Worm (Caenorhabditis elegans) whole organism, L1 larva: ENCODE results near the gene srg-30.

Source experiments
- C04F5.9 ChIP-seq: sonication (generic microtip); optimal IDR thresholded peaks from 2 replicates; lab custom pipeline; 2016; ENCODE audit warnings: missing genetic modification characterization, missing compliant biosample characterization
- C16A3.4 ChIP-seq: fragments of 150-350 bp; optimal IDR thresholded peaks from 2 replicates; lab custom pipeline; 2014; ENCODE audit warnings: missing biosample characterization, missing genetic modification characterization
- Y116A8C.19 ChIP-seq: sonication (generic microtip); optimal IDR thresholded peaks from 2 replicates; lab custom pipeline; 2016; ENCODE audit warnings: missing compliant biosample characterization, missing genetic modification characterization, borderline replicate concordance
- aha-1 ChIP-seq: fragments of 150-350 bp; optimal IDR thresholded peaks from 2 replicates; lab custom pipeline; 2014; ENCODE audit warnings: missing biosample characterization, missing genetic modification characterization
- alr-1 ChIP-seq: fragments of 200-800 bp; sonication (Bioruptor generic); optimal IDR thresholded peaks from 2 replicates; lab custom pipeline; 2018; ENCODE audit warnings: borderline replicate concordance, mild to moderate bottlenecking, missing genetic modification characterization, missing compliant biosample characterization
- ama-1 ChIP-seq: fragments of 150-350 bp; optimal IDR thresholded peaks from 2 replicates; lab custom pipeline; 2014
- blmp-1 ChIP-seq: fragments of 150-350 bp; optimal IDR thresholded peaks from 2 replicates; lab custom pipeline; 2014; ENCODE audit warnings: missing biosample characterization, missing genetic modification characterization
- ceh-63 ChIP-seq: fragments of 200-800 bp; sonication (Bioruptor generic); optimal IDR thresholded peaks from 2 replicates; lab custom pipeline; 2018; ENCODE audit warnings: mild to moderate bottlenecking, missing genetic modification characterization, missing compliant biosample characterization
- egl-13 ChIP-seq: sonication (generic microtip); optimal IDR thresholded peaks from 2 replicates; lab custom pipeline; 2016; ENCODE audit warnings: missing genotype, missing genetic modification reagents, missing genetic modification characterization, missing compliant biosample characterization
- elt-2 ChIP-seq: sonication (generic microtip); optimal IDR thresholded peaks from 2 replicates; lab custom pipeline; 2016; ENCODE audit warnings: missing genetic modification characterization, mild to moderate bottlenecking, inconsistent platforms, missing compliant biosample characterization, missing genetic modification reagents
- elt-3 ChIP-seq, 6 experiments: fragments of 150-350 bp in 1 of 6; sonication (generic microtip); optimal IDR thresholded peaks; 2 replicates each; lab custom pipeline; 2017 to 2018; ENCODE audit warnings: missing biosample characterization in 6 of 6, missing genetic modification characterization in 6 of 6, inconsistent platforms in 1 of 6
- fkh-10 ChIP-seq: sonication (generic microtip); optimal IDR thresholded peaks from 2 replicates; lab custom pipeline; 2017; ENCODE audit warnings: missing biosample characterization, missing genetic modification reagents, missing genetic modification characterization
- fkh-4 ChIP-seq: sonication (generic microtip); optimal IDR thresholded peaks from 2 replicates; lab custom pipeline; 2016; ENCODE audit warnings: missing compliant biosample characterization, missing genetic modification characterization, borderline replicate concordance
- fos-1 ChIP-seq: fragments of 150-350 bp; optimal IDR thresholded peaks from 2 replicates; lab custom pipeline; 2014; ENCODE audit warnings: missing biosample characterization, missing genetic modification characterization
- hlh-17 ChIP-seq: fragments of 200-800 bp; sonication (Bioruptor generic); optimal IDR thresholded peaks from 2 replicates; lab custom pipeline; 2018; ENCODE audit warnings: missing genetic modification characterization, mild to moderate bottlenecking, missing compliant biosample characterization, moderate library complexity, borderline replicate concordance
- hlh-4 ChIP-seq: sonication (generic microtip); optimal IDR thresholded peaks from 2 replicates; lab custom pipeline; 2016; ENCODE audit warnings: mild to moderate bottlenecking, missing genetic modification characterization, missing compliant biosample characterization
- jun-1 ChIP-seq: fragments of 150-350 bp; optimal IDR thresholded peaks from 2 replicates; lab custom pipeline; 2014; ENCODE audit warnings: missing biosample characterization, missing genetic modification reagents, missing genetic modification characterization
- lin-13 ChIP-seq: fragments of 150-350 bp; optimal IDR thresholded peaks from 2 replicates; lab custom pipeline; 2014; ENCODE audit warnings: missing biosample characterization, missing genetic modification reagents, missing genetic modification characterization
- nhr-12 ChIP-seq: sonication (generic microtip); optimal IDR thresholded peaks from 2 replicates; lab custom pipeline; 2017; ENCODE audit warnings: missing biosample characterization, missing genetic modification characterization
- nhr-19 ChIP-seq: fragments of 200-800 bp; sonication (Bioruptor generic); conservative IDR thresholded peaks from 2 replicates; pipeline ENCODE4 v1.3.6; 2022; ENCODE audit warnings: missing genetic modification characterization, missing compliant biosample characterization
- nhr-85 ChIP-seq: sonication (generic microtip); peaks from one replicate; lab custom pipeline; 2016; ENCODE audit warnings: missing genetic modification characterization, inconsistent platforms, missing compliant biosample characterization
- nhr-90 ChIP-seq: sonication (generic microtip); optimal IDR thresholded peaks from 2 replicates; lab custom pipeline; 2016; ENCODE audit warnings: mild to moderate bottlenecking, missing genetic modification characterization, missing compliant biosample characterization; ENCODE audit not compliant: poor library complexity
- pqm-1 ChIP-seq: sonication (generic microtip); optimal IDR thresholded peaks from 3 replicates; lab custom pipeline; 2017; ENCODE audit warnings: missing biosample characterization, missing genetic modification characterization
- rnt-1 ChIP-seq: sonication (generic microtip); optimal IDR thresholded peaks from 2 replicates; lab custom pipeline; 2016; ENCODE audit warnings: mild to moderate bottlenecking, missing genetic modification characterization, moderate library complexity, missing compliant biosample characterization
- sptf-1 ChIP-seq: fragments of 150-350 bp; optimal IDR thresholded peaks from 2 replicates; lab custom pipeline; 2014; ENCODE audit warnings: missing biosample characterization, missing genetic modification characterization
- unc-30 ChIP-seq: sonication (generic microtip); optimal IDR thresholded peaks from 2 replicates; lab custom pipeline; 2017; ENCODE audit warnings: missing biosample characterization, missing genetic modification characterization
- unc-86 ChIP-seq: sonication (generic microtip); optimal IDR thresholded peaks from 2 replicates; lab custom pipeline; 2016; ENCODE audit warnings: missing genetic modification characterization, missing compliant biosample characterization
- vab-15 ChIP-seq: sonication (generic microtip); optimal IDR thresholded peaks from 2 replicates; lab custom pipeline; 2017; ENCODE audit warnings: missing genotype, mild to moderate bottlenecking, missing genetic modification characterization, missing compliant biosample characterization
- zag-1 ChIP-seq: fragments of 150-350 bp; optimal IDR thresholded peaks from 2 replicates; lab custom pipeline; 2014; ENCODE audit warnings: missing biosample characterization, missing genetic modification characterization
- ztf-11 ChIP-seq, 2 experiments: sonication (generic microtip); optimal IDR thresholded peaks; 2 replicates each; lab custom pipeline; 2016 to 2017; ENCODE audit warnings: missing genetic modification characterization in 2 of 2, missing biosample characterization in 1 of 2, missing compliant biosample characterization in 1 of 2
- ztf-4 ChIP-seq: fragments of 150-350 bp; optimal IDR thresholded peaks from 2 replicates; lab custom pipeline; 2014; ENCODE audit warnings: missing biosample characterization, missing genetic modification characterization

srg-30 gene

DNA sequence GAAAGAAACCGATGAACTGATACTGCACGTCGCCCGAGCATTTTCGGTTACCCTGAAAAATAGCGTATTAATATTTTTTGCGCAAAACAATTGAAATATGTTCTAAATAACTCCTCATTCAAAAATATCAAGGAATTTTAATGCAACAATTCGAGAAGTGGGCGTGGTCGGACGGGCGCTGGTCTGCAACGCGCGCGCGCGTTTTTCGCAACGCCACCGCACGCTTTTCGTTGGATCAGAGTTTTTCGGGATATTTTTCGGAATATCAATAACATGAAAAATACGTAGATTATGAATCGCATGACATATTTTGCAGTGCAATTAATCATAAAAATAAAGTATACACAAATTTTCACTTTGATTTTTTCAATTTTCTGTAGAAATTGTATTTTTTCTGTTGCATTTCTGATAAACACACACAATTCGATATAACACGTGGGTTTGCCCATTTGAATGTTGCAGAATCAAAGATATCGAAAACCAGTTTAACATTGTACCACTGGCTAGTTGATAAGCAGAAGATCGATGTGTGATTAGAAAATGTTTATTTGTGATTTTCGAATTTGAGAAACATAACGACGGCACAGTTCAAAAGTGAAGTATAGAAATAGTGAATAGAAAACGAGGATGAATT is 9.0 kb downstream of the srg-30 start, which contains the start of gene dlst-1 (continued):
- TF ChIP-seq aha-1 (tag; lab: Kevin White, UChicago) = no peak
- no peak for TF ChIP-seq egl-13
- TF ChIP-seq nhr-90 = peak; percentile 35
- no peak for TF ChIP-seq fkh-4 (tag; lab: Kevin White, UChicago)
- TF ChIP-seq ama-1 = peak; percentile 27
- TF ChIP-seq nhr-12 (tag; lab: Kevin White, UChicago) = no peak
- TF ChIP-seq C16A3.4 (tag; lab: Kevin White, UChicago) = peak; percentile 47
- no peak for TF ChIP-seq alr-1 (tag; lab: Kevin White, UChicago)
- TF ChIP-seq hlh-4 = no peak

DNA sequence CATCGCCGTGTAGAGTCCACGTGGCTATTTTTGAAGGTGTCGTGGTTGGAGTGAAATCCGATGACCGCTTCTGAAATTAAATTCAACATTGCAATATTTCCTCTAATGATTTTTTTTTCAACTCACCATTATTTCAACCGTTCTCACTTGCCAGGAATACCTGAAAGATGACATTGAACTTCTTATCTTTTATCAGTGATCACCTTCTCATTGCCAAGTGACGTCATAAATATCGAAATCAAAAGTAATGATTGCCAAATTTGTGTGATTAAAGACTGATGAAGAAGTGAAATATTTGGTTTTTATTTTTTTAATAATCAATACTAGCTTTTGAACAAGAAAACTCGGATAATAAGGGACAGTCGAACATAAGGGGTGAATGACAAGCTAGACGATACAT is 11.4 kb downstream of the srg-30 start, which contains the start of gene W02F12.4:
W02F12.4 (minus strand) TSS at position 164 of the 400 bp plus-strand sequence.
- TF ChIP-seq elt-2 (tag; lab: Kevin White, UChicago) (peak; percentile 55), ceh-63 (GFP tag; lab: Kevin White, UChicago) (no peak), nhr-85 (tag; lab: Kevin White, UChicago) (peak; percentile 35), elt-3 (tag; optimal IDR thresholded peaks at IDR 0.05; lab: Kevin White, UChicago) (peak in 2 of 6 experiments; percentile 24 to 28), blmp-1 (tag; lab: Kevin White, UChicago) (peak; percentile 53)

DNA sequence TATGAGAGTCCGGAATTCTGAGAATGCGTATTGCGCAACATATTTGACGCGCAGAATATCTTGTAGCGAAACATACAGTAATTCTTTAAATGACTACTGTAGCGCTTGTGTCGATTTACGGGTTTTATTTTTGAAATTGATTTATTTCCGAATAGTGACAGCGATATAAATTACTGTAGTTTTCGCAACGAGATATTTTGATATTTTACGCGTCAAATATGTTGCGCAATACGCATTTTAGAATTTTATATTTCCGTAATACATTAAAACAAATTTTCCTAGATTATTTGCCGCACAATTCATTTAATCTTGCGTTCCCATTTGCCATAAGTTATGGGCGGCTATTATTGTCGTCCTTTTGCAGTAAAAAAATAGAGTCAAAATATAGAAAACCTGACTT is 12.8 kb downstream of the srg-30 start:
- TF ChIP-seq nhr-19 (GFP tag; lab: Robert Waterston, UW) = no peak

DNA sequence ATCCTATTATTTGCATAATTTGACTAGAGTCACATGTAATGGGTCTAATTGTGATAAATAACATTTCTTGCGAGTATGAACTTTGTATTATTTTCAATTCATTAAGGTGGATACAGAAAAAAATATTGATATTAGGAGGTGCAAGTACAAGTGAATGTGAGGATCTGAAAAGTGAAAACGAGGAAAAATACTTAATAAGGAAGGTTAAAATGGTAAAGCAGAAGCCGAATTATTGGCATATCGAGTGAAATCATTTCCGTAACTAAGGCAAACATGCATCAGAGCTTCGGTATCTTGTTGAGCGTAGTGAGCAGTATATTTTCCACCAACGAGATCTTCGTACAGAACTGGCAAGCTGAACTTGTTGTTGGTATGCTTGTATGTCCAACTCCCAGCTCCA is 13.7 kb downstream of the srg-30 start:
- TF ChIP-seq hlh-4 (no peak), nhr-12 (tag; lab: Kevin White, UChicago) (no peak), sptf-1 (tag; lab: Kevin White, UChicago) (no peak), pqm-1 (tag; lab: Kevin White, UChicago) (no peak), ztf-4 (tag; lab: Kevin White, UChicago) (no peak), ama-1 (no peak), unc-30 (tag; lab: Kevin White, UChicago) (no peak)
- TF ChIP-seq, all 84 proteins: peak for 0

DNA sequence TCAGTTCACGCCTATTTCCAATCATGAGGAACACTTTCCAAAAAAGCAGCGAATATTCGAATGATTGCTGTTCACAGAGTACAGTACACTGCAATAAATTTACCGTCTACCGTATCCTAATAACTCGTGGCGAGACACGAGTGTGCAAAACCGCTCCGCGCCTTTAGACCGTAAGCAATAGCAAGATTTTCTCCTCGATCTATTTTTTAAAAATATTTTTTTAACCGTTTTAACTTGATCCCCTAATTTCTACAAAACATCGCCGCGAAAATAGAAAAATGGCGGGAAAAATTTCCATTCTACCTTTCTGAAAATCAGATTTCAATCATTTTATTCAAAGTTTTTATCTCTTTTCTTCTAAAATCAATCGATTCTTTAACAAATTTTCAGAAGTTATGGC is 15.4 kb downstream of the srg-30 start, which contains the start of gene era-1:
era-1 (plus strand) TSS at position 366 of the 400 bp plus-strand sequence.
- TF ChIP-seq ztf-11 (tag; optimal IDR thresholded peaks at IDR 0.05; lab: Kevin White, UChicago) (no peak), hlh-17 (no peak), vab-15 (no peak), ama-1 (no peak), jun-1 (tag; lab: Kevin White, UChicago) (no peak), unc-86 (tag; lab: Kevin White, UChicago) (no peak), rnt-1 (no peak), nhr-19 (GFP tag; lab: Robert Waterston, UW) (no peak), zag-1 (tag; lab: Kevin White, UChicago) (no peak), fkh-10 (no peak), C04F5.9 (no peak), nhr-85 (tag; lab: Kevin White, UChicago) (no peak), fos-1 (no peak), sptf-1 (tag; lab: Kevin White, UChicago) (no peak), Y116A8C.19 (tag; lab: Kevin White, UChicago) (no peak), ztf-4 (tag; lab: Kevin White, UChicago) (no peak), lin-13 (GFP tag; lab: Kevin White, UChicago) (no peak)
- TF ChIP-seq, all 84 proteins: peak for 0

DNA sequence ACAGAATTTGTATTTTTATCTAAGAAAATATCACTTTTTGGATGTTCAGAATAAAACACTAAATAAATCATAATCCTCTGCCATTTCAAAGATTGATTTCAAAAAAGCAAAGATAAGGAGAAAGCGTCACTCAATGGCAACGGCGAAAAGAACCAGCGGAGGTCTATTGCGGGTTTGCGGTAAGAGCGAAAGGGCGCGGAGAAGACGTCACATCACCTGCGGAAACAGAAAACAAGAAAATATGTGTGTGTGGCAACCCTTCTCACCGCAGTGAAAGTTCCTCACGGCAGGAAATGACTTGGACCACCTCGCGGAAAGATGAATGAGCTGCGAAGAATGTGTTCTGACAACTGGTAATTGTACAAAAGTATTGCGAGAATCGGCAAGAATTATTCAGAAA is 18.3 kb downstream of the srg-30 start:
- TF ChIP-seq unc-86 (tag; lab: Kevin White, UChicago) = no peak
- TF ChIP-seq blmp-1 (tag; lab: Kevin White, UChicago) = peak; percentile 91
